Worm (Caenorhabditis elegans) whole organism, young adult: Measurements from ENCODE around the gene pacs-1.

Experiments
- C17E4.6 ChIP-seq: fragments of 200-800 bp; sonication (Bioruptor generic); IDR thresholded peaks from 2 replicates; pipeline ENCODE4 v1.3.6; 2022; ENCODE audit warnings: missing genetic modification reagents, missing genetic modification characterization, missing compliant biosample characterization
- F23B12.7 ChIP-seq: sonication (generic microtip); optimal IDR thresholded peaks from 2 replicates; lab custom pipeline; 2017; ENCODE audit warnings: missing genetic modification characterization, mild to moderate bottlenecking, missing compliant biosample characterization, antibody characterized with exemption, moderate library complexity; ENCODE audit not compliant: insufficient read depth
- F52B5.7 ChIP-seq: sonication (generic microtip); optimal IDR thresholded peaks from 2 replicates; lab custom pipeline; 2016; ENCODE audit warnings: mild to moderate bottlenecking, missing genetic modification characterization, missing compliant biosample characterization
- ama-1 ChIP-seq, 3 experiments: fragments of 150-350 bp in 1 of 3; sonication (generic microtip) in 2 of 3; optimal IDR thresholded peaks; 2 replicates each; lab custom pipeline; 2014 to 2018; ENCODE audit warnings: missing biosample characterization in 2 of 3, missing genetic modification characterization in 2 of 3, missing genetic modification reagents in 2 of 3
- ceh-91 ChIP-seq: fragments of 200-800 bp; sonication (Bioruptor generic); IDR thresholded peaks from 2 replicates; pipeline ENCODE4 v1.3.6; 2022; ENCODE audit warnings: missing genetic modification reagents, missing genetic modification characterization, missing compliant biosample characterization
- lin-40 ChIP-seq: sonication (generic microtip); optimal IDR thresholded peaks from 2 replicates; lab custom pipeline; 2016; ENCODE audit warnings: missing genetic modification characterization, mild to moderate bottlenecking, missing compliant biosample characterization, missing genotype, missing genetic modification reagents
- mcd-1 ChIP-seq: fragments of 200-800 bp; sonication (Bioruptor generic); IDR thresholded peaks from 2 replicates; pipeline ENCODE4 v1.3.6; 2022; ENCODE audit warnings: missing genetic modification reagents, missing genetic modification characterization, missing compliant biosample characterization
- nfya-1 ChIP-seq: sonication (generic microtip); optimal IDR thresholded peaks from 2 replicates; lab custom pipeline; 2017; ENCODE audit warnings: antibody characterized with exemption, missing compliant biosample characterization, missing genetic modification characterization, borderline replicate concordance; ENCODE audit not compliant: insufficient read depth
- pha-4 ChIP-seq: fragments of 150-350 bp; sonication (generic microtip); optimal IDR thresholded peaks from 2 replicates; lab custom pipeline; 2014; ENCODE audit warnings: missing biosample characterization, missing genetic modification reagents, missing genetic modification characterization
- unc-62 ChIP-seq: fragments of 150-350 bp; optimal IDR thresholded peaks from 2 replicates; lab custom pipeline; 2014; ENCODE audit warnings: missing biosample characterization, missing genetic modification reagents, missing genetic modification characterization

ce11 chrV:9222819-9223218 lies 5.8 kb upstream of the pacs-1 start:
- TF ChIP-seq lin-40 (no peak), pha-4 (tag; lab: Kevin White, UChicago) (no peak), F23B12.7 (no peak), mcd-1 (no peak), ceh-91 (GFP tag; lab: Robert Waterston, UW) (no peak), ama-1 (optimal IDR thresholded peaks at IDR 0.05; lab: Kevin White, UChicago) (no peak), ama-1 (GFP tag; optimal IDR thresholded peaks at IDR 0.05; lab: Kevin White, UChicago) (no peak), C17E4.6 (GFP tag; lab: Robert Waterston, UW) (no peak), F52B5.7 (tag; lab: Kevin White, UChicago) (no peak), nfya-1 (no peak), unc-62 (GFP tag; lab: Kevin White, UChicago) (no peak)
